Worm (Caenorhabditis elegans): Measurements from ENCODE around the gene glt-6.
A peak's percentile ranks its signal among the peaks of the same experiment; 100 is the strongest.

The glt-6 gene

ce11 chrIV:7549844-7550243 lies 46.4 kb downstream of the glt-6 start (continued):
- TF ChIP-seq zag-1 (tag; optimal IDR thresholded peaks at IDR 0.05): no peak

ce11 chrIV:7550445-7550844 lies 47.0 kb downstream of the glt-6 start, which contains the start of gene pam-1:
TSS of gene pam-1 (minus strand) at chrIV:7550812.
- TF ChIP-seq saeg-2 (GFP tag; IDR thresholded peaks at IDR 0.05): no peak
- TF ChIP-seq daf-19 (GFP tag; conservative IDR thresholded peaks at IDR 0.05): no peak
- no peak for TF ChIP-seq lin-15B (tag; optimal IDR thresholded peaks at IDR 0.05)
- TF ChIP-seq hlh-11 (tag; optimal IDR thresholded peaks at IDR 0.05): peak; percentile 3
- no peak for TF ChIP-seq pqm-1 (tag; optimal IDR thresholded peaks at IDR 0.05)
- no peak for TF ChIP-seq daf-16 (GFP tag; optimal IDR thresholded peaks at IDR 0.05)
- TF ChIP-seq daf-16 (tag; optimal IDR thresholded peaks at IDR 0.05): peak; percentile 64
- TF ChIP-seq php-3 (GFP tag; IDR thresholded peaks at IDR 0.05): 0 out of 2 replicates have a peak, but pooled peaks have one; percentile 29
- TF ChIP-seq mdt-29 (GFP tag; IDR thresholded peaks at IDR 0.05): no peak
- TF ChIP-seq snpc-4 (tag; optimal IDR thresholded peaks at IDR 0.05): no peak
- no peak for TF ChIP-seq Y75B8A.6 (GFP tag; IDR thresholded peaks at IDR 0.05)
- TF ChIP-seq zfp-3 (GFP tag; conservative IDR thresholded peaks at IDR 0.05): no peak
- TF ChIP-seq F49E8.2 (tag; optimal IDR thresholded peaks at IDR 0.05; ENCODE audit: borderline replicate concordance): peak; percentile 49
- no peak for TF ChIP-seq zag-1 (tag; optimal IDR thresholded peaks at IDR 0.05)
- no peak for TF ChIP-seq sdz-12 (GFP tag; optimal IDR thresholded peaks at IDR 0.05)
- no peak for TF ChIP-seq Y105C5A.15 (GFP tag; IDR thresholded peaks at IDR 0.05)
- TF ChIP-seq dve-1 (tag; optimal IDR thresholded peaks at IDR 0.05; ENCODE audit: insufficient read depth): peak; percentile 43
- TF ChIP-seq duxl-1 (tag; optimal IDR thresholded peaks at IDR 0.05; ENCODE audit: poor library complexity): no peak
- TF ChIP-seq mep-1 (tag; optimal IDR thresholded peaks at IDR 0.05): no peak
- TF ChIP-seq dmd-6 (GFP tag; IDR thresholded peaks at IDR 0.05): peak; percentile 25; the same call in 1 of the 2 replicates

- TF ChIP-seq fos-1 (tag; optimal IDR thresholded peaks at IDR 0.05) (no peak), daf-19 (GFP tag; conservative IDR thresholded peaks at IDR 0.05) (no peak), ztf-7 (tag; optimal IDR thresholded peaks at IDR 0.05) (no peak), ama-1 (optimal IDR thresholded peaks at IDR 0.05) (no peak), lin-38 (GFP tag; IDR thresholded peaks at IDR 0.05) (peak; percentile 41), ceh-32 (tag; optimal IDR thresholded peaks at IDR 0.05; ENCODE audit: poor library complexity) (no peak), F44E2.7 (GFP tag; IDR thresholded peaks at IDR 0.05) (no peak), mep-1 (tag; optimal IDR thresholded peaks at IDR 0.05) (no peak), Y5F2A.4 (GFP tag; optimal IDR thresholded peaks at IDR 0.05) (no peak), ceh-44 (GFP tag; IDR thresholded peaks at IDR 0.05) (no peak), aha-1 (tag) (peak; percentile 83), ces-1 (GFP tag; optimal IDR thresholded peaks at IDR 0.05) (no peak), mes-2 (tag; optimal IDR thresholded peaks at IDR 0.05; ENCODE audit: poor library complexity, severe bottlenecking) (no peak), unc-62 (GFP tag; optimal IDR thresholded peaks at IDR 0.05 in 1 of 2) (no peak), unc-62 (tag; optimal IDR thresholded peaks at IDR 0.05) (no peak), snpc-4 (tag; optimal IDR thresholded peaks at IDR 0.05) (no peak), egl-27 (tag; optimal IDR thresholded peaks at IDR 0.05) (no peak), egl-43 (GFP tag; IDR thresholded peaks at IDR 0.05) (no peak), zfp-3 (GFP tag; conservative IDR thresholded peaks at IDR 0.05) (0 out of 2 replicates have a peak, but pooled peaks have one; percentile 24), F10B5.3 (tag; optimal IDR thresholded peaks at IDR 0.05) (no peak), ceh-62 (tag; optimal IDR thresholded peaks at IDR 0.05) (no peak), tag-97 (GFP tag; IDR thresholded peaks at IDR 0.05) (no peak), nhr-77 (tag; optimal IDR thresholded peaks at IDR 0.05) (no peak), nhr-10 (tag; optimal IDR thresholded peaks at IDR 0.05) (no peak), ztf-11 (tag; optimal IDR thresholded peaks at IDR 0.05) (no peak), mdl-1 (tag; optimal IDR thresholded peaks at IDR 0.05) (no peak), ceh-20 (GFP tag; IDR thresholded peaks at IDR 0.05) (no peak), mdt-29 (GFP tag; IDR thresholded peaks at IDR 0.05) (no peak), Y75B8A.6 (GFP tag; IDR thresholded peaks at IDR 0.05) (no peak), ZK337.2 (GFP tag; IDR thresholded peaks at IDR 0.05) (no peak), fkh-10 (GFP tag; optimal IDR thresholded peaks at IDR 0.05) (no peak), zag-1 (tag; optimal IDR thresholded peaks at IDR 0.05) (no peak), ZK546.5 (tag; optimal IDR thresholded peaks at IDR 0.05) (no peak), T20F7.1 (GFP tag; optimal IDR thresholded peaks at IDR 0.05) (peak; percentile 30), nhr-25 (tag; optimal IDR thresholded peaks at IDR 0.05; ENCODE audit: borderline replicate concordance, insufficient read depth) (no peak)
Observed at ce11 chrIV:7551254-7551653, 47.8 kb downstream of the glt-6 start.

Measured in whole organism, L4 larva.